Worm (Caenorhabditis elegans): ENCODE data around the gene ssp-36.

DNA sequence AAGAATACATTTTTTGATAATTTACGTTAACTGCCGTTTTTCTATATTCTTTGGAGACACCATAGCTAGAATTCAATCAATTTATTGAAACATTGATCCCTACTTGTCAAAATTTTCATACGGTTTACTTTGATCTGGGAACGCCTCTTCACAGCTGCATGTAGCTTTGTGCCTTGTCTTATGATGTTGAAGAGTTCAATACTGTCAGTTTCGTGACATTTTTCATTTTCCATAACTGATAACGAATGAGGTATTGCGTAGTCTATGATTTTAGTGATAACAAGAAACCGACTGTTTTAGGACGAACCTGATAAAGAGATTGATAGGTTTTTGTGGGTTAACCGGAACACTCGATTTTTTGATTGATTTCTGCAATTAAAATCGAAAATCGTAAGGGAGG, 35.3 kb upstream of the ssp-36 start:
- TF ChIP-seq W03F9.2 (tag; optimal IDR thresholded peaks at IDR 0.05) (peak; percentile 2), him-1 (tag; optimal IDR thresholded peaks at IDR 0.05) (no peak), dao-5 (tag; optimal IDR thresholded peaks at IDR 0.05) (no peak)
